Fruit fly (Drosophila melanogaster) whole organism, larva: ENCODE measurements around the gene Ing3.
A peak's percentile ranks its signal among the peaks of the same experiment; 100 is the strongest.

Experiments used
- noc ChIP-seq: fragments of 200-800 bp; sonication (Bioruptor generic); optimal IDR thresholded peaks from 3 replicates; lab custom pipeline; 2019; ENCODE audit warnings: missing biosample characterization, mild to moderate bottlenecking, missing genetic modification characterization, moderate library complexity

Ing3 gene

dm6 chrX:18672900-18673529, 20.1 kb upstream of the Ing3 start:
- TF ChIP-seq noc (tag; lab: Kevin White, UChicago), result no peak

- TF ChIP-seq noc (tag; lab: Kevin White, UChicago), result no peak
Measured at dm6 chrX:18671545-18672174, 18.8 kb upstream of the Ing3 start.

DNA sequence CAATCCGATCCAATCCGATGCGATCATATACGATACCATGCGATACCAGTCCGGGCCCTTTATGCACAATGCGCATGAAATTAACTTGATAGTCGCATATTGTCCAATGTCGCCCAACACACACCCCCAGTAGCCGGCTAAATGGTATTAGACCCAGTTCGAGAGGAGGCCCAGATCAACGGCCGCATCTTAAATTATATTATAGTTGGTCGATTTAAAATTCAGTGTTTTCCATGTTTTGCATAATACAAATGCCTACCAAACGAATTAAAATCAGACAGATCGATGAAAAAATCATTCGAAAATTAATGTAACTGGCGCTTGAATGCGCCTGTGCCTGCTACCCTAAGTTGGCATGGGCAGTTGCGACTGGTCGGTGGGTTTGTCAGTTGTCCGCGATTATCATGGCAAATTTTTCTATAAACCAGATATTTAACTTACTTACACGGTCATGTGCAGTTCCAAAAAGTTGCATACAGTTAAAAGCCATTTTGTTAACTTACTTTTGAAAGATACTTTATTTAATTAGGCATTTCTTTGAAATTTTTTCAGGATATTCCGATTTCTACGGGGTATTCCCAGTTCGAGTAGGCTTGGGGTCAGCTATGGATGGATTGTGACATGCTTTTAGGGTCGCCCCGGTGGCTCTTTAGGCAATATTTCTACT, 17.1 kb upstream of the Ing3 start:
- no peak for TF ChIP-seq noc (tag; lab: Kevin White, UChicago)

DNA sequence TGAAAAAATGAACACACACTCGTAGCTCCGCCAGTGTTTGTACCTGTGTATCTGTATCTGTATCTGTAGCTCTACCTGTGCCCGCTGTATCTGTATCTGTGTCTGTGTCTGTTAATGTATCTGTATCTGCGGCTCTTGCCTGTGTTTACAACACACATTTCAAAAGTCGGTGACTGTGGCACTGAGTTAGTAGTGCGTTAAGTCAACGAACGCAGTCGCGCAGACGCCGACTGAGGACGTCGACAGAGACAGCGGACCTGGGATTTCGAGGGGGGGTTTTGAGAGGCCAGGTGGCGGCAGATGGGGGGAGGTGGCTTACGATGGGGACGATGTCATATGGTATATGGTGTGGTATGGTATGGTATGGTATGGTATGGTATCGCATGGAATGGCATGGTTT, 15.4 kb upstream of the Ing3 start:
- TF ChIP-seq noc (tag; lab: Kevin White, UChicago), result no peak

- TF ChIP-seq noc (tag; lab: Kevin White, UChicago), result no peak
Measured at dm6 chrX:18665715-18666267, 12.9 kb upstream of the Ing3 start.

dm6 chrX:18663362-18663761, 10.5 kb upstream of the Ing3 start:
- no peak for TF ChIP-seq noc (tag; lab: Kevin White, UChicago)

dm6 chrX:18662053-18662452, 9.2 kb upstream of the Ing3 start, which contains the start of gene CG6696:
Gene CG6696 (minus strand): TSS chrX:18662153.
- TF ChIP-seq noc (tag; lab: Kevin White, UChicago), result no peak

DNA sequence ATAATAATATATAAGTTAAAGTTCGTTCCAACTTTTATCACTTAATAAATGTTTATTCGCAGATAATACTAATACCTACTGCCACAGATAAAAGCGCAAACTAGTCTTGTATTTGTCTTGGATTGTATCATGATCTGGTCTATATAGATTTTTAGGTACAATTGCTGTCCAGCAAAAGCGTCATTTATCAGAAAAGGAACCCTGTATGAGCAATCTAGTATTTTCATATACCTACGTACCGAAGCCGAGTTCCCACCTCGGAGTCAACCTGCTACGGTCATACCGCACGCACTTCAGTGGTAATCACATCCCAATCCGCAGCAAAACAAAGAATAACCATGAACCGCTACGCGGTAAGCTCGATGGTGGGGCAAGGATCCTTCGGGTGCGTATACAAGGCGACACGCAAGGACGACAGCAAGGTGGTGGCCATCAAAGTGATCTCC, 4.6 kb upstream of the Ing3 start, which contains the start of gene fu:
fu (plus strand) TSS at position 254 of the 446 bp plus-strand sequence.
- TF ChIP-seq noc (tag; lab: Kevin White, UChicago), result peak; percentile 17

- no peak for TF ChIP-seq noc (tag; lab: Kevin White, UChicago)
Measured at dm6 chrX:18657012-18657411, 4.1 kb upstream of the Ing3 start, which contains the start of gene CG6659. Gene CG6659 (minus strand): TSS chrX:18657286.

dm6 chrX:18650252-18650651, 2.6 kb downstream of the Ing3 start, which contains the start of gene Hou:
Gene Hou (minus strand): TSS chrX:18650444.
- TF ChIP-seq noc (tag; lab: Kevin White, UChicago), result no peak

DNA sequence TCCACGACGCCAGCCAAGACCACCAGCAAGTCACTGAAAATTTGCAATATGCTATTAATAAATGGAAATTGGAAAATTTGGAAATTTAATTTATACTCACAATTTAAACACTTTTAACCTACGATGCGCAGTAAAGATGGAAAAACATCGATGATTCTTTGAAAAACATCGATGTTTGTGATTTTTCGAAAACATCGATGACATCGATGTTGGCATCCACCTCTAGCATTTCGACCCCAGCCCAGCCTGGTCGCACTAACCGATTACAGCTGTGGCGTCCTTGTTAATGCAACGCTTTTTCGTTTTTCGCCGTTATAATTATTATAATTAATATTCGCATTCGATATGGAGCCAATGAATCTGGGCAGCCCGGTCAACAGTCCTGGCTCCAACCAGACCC, 4.9 kb downstream of the Ing3 start, which contains the start of gene Nup35:
Nup35 (plus strand) TSS at position 222 of the 400 bp plus-strand sequence.
- no peak for TF ChIP-seq noc (tag; lab: Kevin White, UChicago)

DNA sequence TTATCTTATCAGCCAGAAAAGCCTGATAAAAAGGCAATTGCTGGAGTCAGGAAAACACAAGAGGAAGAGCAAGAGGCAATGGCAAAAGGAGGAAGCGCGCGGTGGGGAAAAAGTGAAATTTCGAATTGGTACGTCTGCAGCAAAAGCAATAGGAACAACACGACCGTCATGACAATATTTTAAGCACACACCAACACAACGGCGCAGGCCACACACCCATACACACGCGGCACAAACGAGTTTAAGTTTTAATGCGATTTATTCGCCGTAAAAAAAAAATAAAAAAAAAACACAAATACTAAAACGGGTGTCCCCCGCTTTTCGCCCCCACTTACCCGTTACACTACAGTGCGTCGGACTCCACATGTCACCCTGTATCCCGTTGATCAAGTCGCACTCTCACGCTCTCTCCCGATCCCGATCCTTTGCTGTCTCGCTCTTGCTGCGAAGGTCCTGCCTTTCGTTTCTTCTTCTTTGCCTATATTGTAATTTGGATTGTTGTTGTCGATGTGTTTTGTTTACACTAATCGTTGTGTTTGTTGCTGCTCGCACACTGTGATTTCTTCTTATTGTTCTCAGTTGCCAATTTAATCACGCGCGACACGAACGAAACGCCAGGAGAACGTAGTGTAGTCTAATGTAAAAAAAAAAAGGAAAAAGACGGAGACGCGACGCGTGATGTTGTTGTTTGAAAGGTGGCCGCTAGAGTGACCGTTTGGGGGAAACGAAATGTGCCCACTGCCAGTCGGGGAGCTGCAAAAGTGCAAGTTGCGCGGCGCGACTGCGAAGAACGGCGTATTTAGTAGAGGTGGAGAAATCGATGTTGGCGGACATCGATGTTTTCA, 5.8 kb downstream of the Ing3 start, which contains the start of gene Rip11:
Rip11 (minus strand) TSS at position 794 of the 845 bp plus-strand sequence.
- TF ChIP-seq noc (tag; lab: Kevin White, UChicago), result no peak

DNA sequence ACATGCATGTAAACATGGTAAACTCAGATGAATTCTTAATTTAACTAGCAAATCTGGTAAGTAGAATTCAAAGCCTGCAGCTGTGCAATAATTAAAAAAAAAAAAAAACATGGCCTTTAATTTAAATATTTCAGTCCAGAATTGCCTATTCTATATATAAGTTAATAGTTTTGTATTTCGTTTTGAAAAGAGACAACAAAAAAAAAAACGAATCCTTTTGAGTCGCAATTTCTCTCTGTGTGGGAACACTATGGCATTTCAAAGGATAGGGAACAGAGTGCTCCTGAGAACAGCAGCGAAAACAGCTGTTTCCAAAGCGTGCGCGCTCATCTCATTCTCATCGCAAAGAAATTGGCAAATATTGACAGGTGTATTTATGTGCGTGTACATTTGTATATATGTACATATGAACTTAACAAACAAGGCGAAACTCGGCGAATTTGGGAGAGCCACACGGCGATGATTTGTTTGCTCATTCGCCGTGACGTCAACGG, 7.1 kb downstream of the Ing3 start:
- TF ChIP-seq noc (tag; lab: Kevin White, UChicago), result peak; percentile 54

- TF ChIP-seq noc (tag; lab: Kevin White, UChicago), result peak; percentile 92
Measured at dm6 chrX:18644890-18645289, 8.0 kb downstream of the Ing3 start.
